Worm (Caenorhabditis elegans) whole organism, L4/young adult: ENCODE results near the gene fbxb-105.

Experiments used
- W03F9.2 ChIP-seq: fragments of 150-350 bp; optimal IDR thresholded peaks from 2 replicates; lab custom pipeline; 2014; ENCODE audit warnings: missing biosample characterization, missing genetic modification characterization
- dao-5 ChIP-seq: sonication (generic microtip); optimal IDR thresholded peaks from 2 replicates; lab custom pipeline; 2016; ENCODE audit warnings: missing genotype, missing genetic modification characterization, moderate library complexity, missing compliant biosample characterization
- him-1 ChIP-seq: sonication (generic microtip); optimal IDR thresholded peaks from 2 replicates; lab custom pipeline; 2016; ENCODE audit warnings: missing genotype, missing genetic modification reagents, missing genetic modification characterization, missing compliant biosample characterization

DNA sequence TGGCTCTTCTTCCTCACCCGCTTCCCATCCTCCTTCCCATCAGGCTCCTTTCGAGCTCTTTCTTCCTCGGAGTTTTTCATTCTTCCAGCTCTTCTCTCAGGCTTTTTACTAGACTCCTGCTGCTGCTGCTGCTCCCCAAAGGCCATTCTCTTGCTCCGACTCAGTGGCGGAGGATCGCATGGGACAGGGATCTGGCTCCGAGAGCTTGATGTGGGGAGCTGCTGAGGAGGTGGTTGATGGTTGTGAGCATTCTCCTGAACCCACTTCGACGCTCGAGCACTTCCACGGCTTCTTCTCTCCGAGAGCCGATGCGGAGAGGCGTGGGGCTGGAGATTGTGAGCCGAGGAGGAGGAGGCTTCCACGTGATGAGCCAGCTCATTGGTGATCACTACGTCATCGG is 15.1 kb upstream of the fbxb-105 start:
- no peak for TF ChIP-seq W03F9.2 (tag; lab: Kevin White, UChicago)
- no peak for TF ChIP-seq dao-5 (tag; lab: Kevin White, UChicago)
- no peak for TF ChIP-seq him-1
